Fruit fly (Drosophila melanogaster) whole organism, pupa: ENCODE data around the gene Dsor1.

Source experiments
- CG10348 ChIP-seq: fragments of 200-800 bp; sonication (Bioruptor generic); IDR thresholded peaks from 2 replicates; pipeline ENCODE4 v1.3.6; 2022; ENCODE audit warnings: missing biosample characterization, missing genetic modification characterization
- CG12605 ChIP-seq: fragments of 200-800 bp; sonication (Bioruptor generic); IDR thresholded peaks from 2 replicates; pipeline ENCODE4 v1.3.6; 2022; ENCODE audit warnings: missing biosample characterization, missing genetic modification characterization
- CG13204 ChIP-seq: fragments of 200-800 bp; sonication (Bioruptor generic); optimal IDR thresholded peaks from 2 replicates; lab custom pipeline; 2018; ENCODE audit warnings: missing biosample characterization, mild to moderate bottlenecking, missing genetic modification characterization, moderate library complexity
- CG14655 ChIP-seq: fragments of 200-800 bp; sonication (Bioruptor generic); optimal IDR thresholded peaks from 3 replicates; lab custom pipeline; 2017; ENCODE audit warnings: mild to moderate bottlenecking, missing biosample characterization, missing genetic modification reagents, missing genetic modification characterization
- CG15710 ChIP-seq: fragments of 200-800 bp; sonication (Bioruptor generic); optimal IDR thresholded peaks from 2 replicates; lab custom pipeline; 2018; ENCODE audit warnings: missing biosample characterization, mild to moderate bottlenecking, missing genetic modification characterization, moderate library complexity
- CG17806 ChIP-seq: fragments of 200-800 bp; sonication (Bioruptor generic); optimal IDR thresholded peaks from 2 replicates; lab custom pipeline; 2018; ENCODE audit warnings: missing biosample characterization, mild to moderate bottlenecking, missing genetic modification characterization, moderate library complexity
- CG32121 ChIP-seq: fragments of 200-800 bp; sonication (Bioruptor generic); IDR thresholded peaks from 2 replicates; pipeline ENCODE4 v1.3.6; 2022; ENCODE audit warnings: missing biosample characterization, missing genetic modification characterization
- CG34367 ChIP-seq: fragments of 200-800 bp; sonication (Bioruptor generic); optimal IDR thresholded peaks from 2 replicates; lab custom pipeline; 2018; ENCODE audit warnings: missing biosample characterization, mild to moderate bottlenecking, missing genetic modification characterization
- CG4496 ChIP-seq: fragments of 200-800 bp; sonication (Bioruptor generic); IDR thresholded peaks from 3 replicates; pipeline ENCODE4 v1.3.6; 2022; ENCODE audit warnings: missing biosample characterization, missing genetic modification characterization
- CG8159 ChIP-seq: fragments of 200-800 bp; sonication (Bioruptor generic); optimal IDR thresholded peaks from 3 replicates; lab custom pipeline; 2018; ENCODE audit warnings: missing biosample characterization, mild to moderate bottlenecking, missing genetic modification characterization, moderate library complexity
- CG8301 ChIP-seq: fragments of 200-800 bp; sonication (Bioruptor generic); optimal IDR thresholded peaks from 2 replicates; lab custom pipeline; 2018; ENCODE audit warnings: missing biosample characterization, mild to moderate bottlenecking, missing genetic modification characterization
- CG9948 ChIP-seq: fragments of 200-800 bp; sonication (Bioruptor generic); optimal IDR thresholded peaks from 2 replicates; lab custom pipeline; 2018; ENCODE audit warnings: missing biosample characterization, mild to moderate bottlenecking, missing genetic modification characterization, moderate library complexity
- D1 ChIP-seq: fragments of 200-800 bp; sonication (Bioruptor generic); optimal IDR thresholded peaks from 2 replicates; lab custom pipeline; 2018; ENCODE audit warnings: missing biosample characterization, mild to moderate bottlenecking, missing genetic modification characterization, moderate library complexity
- EcR ChIP-seq: fragments of 200-800 bp; sonication (Bioruptor generic); optimal IDR thresholded peaks from 3 replicates; lab custom pipeline; 2019; ENCODE audit warnings: missing biosample characterization, missing genetic modification characterization, mild to moderate bottlenecking, moderate library complexity, missing genetic modification reagents
- Ets98B ChIP-seq: fragments of 200-800 bp; sonication (Bioruptor generic); IDR thresholded peaks from 2 replicates; pipeline ENCODE4 v1.3.6; 2022; ENCODE audit warnings: missing biosample characterization, missing genetic modification characterization
- Pif1A ChIP-seq: fragments of 200-800 bp; sonication (Bioruptor generic); optimal IDR thresholded peaks from 3 replicates; lab custom pipeline; 2016; ENCODE audit warnings: missing biosample characterization, missing genetic modification characterization
- Pif1B ChIP-seq: fragments of 200-800 bp; sonication (Bioruptor generic); optimal IDR thresholded peaks from 3 replicates; lab custom pipeline; 2016; ENCODE audit warnings: missing biosample characterization, missing genetic modification characterization
- Snoo ChIP-seq: fragments of 200-800 bp; sonication (Bioruptor generic); optimal IDR thresholded peaks from 3 replicates; lab custom pipeline; 2017; ENCODE audit warnings: missing biosample characterization, mild to moderate bottlenecking, missing genetic modification characterization, inconsistent platforms
- fd96Ca ChIP-seq: fragments of 200-800 bp; sonication (Bioruptor generic); IDR thresholded peaks from 3 replicates; pipeline ENCODE4 v1.3.6; 2022; ENCODE audit warnings: missing biosample characterization, missing genetic modification characterization
- gl ChIP-seq: fragments of 200-800 bp; sonication (Bioruptor generic); optimal IDR thresholded peaks from 2 replicates; lab custom pipeline; 2018; ENCODE audit warnings: missing biosample characterization, mild to moderate bottlenecking, missing genetic modification characterization
- rn ChIP-seq: fragments of 200-800 bp; sonication (Bioruptor generic); IDR thresholded peaks from 2 replicates; pipeline ENCODE4 v1.3.6; 2022; ENCODE audit warnings: missing biosample characterization, missing genetic modification characterization

Dsor1 gene

dm6 chrX:9281998-9282644 is 35.0 kb downstream of the Dsor1 start:
- TF ChIP-seq Pif1A (GFP tag; lab: Kevin White, UChicago): no peak
- no peak for TF ChIP-seq CG10348
- no peak for TF ChIP-seq rn (GFP tag; lab: Robert Waterston, UW)
- no peak for TF ChIP-seq CG15710
- no peak for TF ChIP-seq EcR
- TF ChIP-seq CG4496 (GFP tag; lab: Robert Waterston, UW): no peak
- no peak for TF ChIP-seq CG8301
- no peak for TF ChIP-seq Ets98B (GFP tag; lab: Robert Waterston, UW)
- no peak for TF ChIP-seq gl (tag; lab: Kevin White, UChicago)
- TF ChIP-seq CG12605 (GFP tag; lab: Robert Waterston, UW): no peak
- no peak for TF ChIP-seq D1 (tag; lab: Kevin White, UChicago)
- no peak for TF ChIP-seq CG9948
- TF ChIP-seq fd96Ca (GFP tag; lab: Robert Waterston, UW): no peak
- TF ChIP-seq CG34367: no peak
- no peak for TF ChIP-seq Snoo (tag; lab: Kevin White, UChicago)

dm6 chrX:9282783-9283289 is 35.7 kb downstream of the Dsor1 start, which contains the start of gene c11.1:
Gene c11.1, minus strand, starts transcription at chrX:9283117.
- TF ChIP-seq CG32121 (peak; percentile 50; the same call in 1 of the 2 replicates), rn (GFP tag; lab: Robert Waterston, UW) (no peak), CG4496 (GFP tag; lab: Robert Waterston, UW) (peak; percentile 49; the same call in 1 of the 3 replicates)

dm6 chrX:9284024-9284738 is 37.0 kb downstream of the Dsor1 start, which contains the start of gene lz:
Gene lz, plus strand, starts transcription at chrX:9284649.
- TF ChIP-seq Pif1B (no peak), CG12605 (GFP tag; lab: Robert Waterston, UW) (peak; percentile 28; the same call in 1 of the 2 replicates)

dm6 chrX:9286386-9286785 is 39.2 kb downstream of the Dsor1 start:
- TF ChIP-seq Snoo (tag; lab: Kevin White, UChicago) (no peak), CG12605 (GFP tag; lab: Robert Waterston, UW) (no peak), CG14655 (GFP tag; lab: Kevin White, UChicago) (no peak), CG17806 (tag; lab: Kevin White, UChicago) (no peak), CG9948 (no peak), CG10348 (no peak), CG8159 (tag; lab: Kevin White, UChicago) (no peak), CG32121 (no peak), fd96Ca (GFP tag; lab: Robert Waterston, UW) (no peak)

- TF ChIP-seq CG12605 (GFP tag; lab: Robert Waterston, UW) (no peak), D1 (tag; lab: Kevin White, UChicago) (no peak), gl (tag; lab: Kevin White, UChicago) (no peak), CG4496 (GFP tag; lab: Robert Waterston, UW) (no peak), Snoo (tag; lab: Kevin White, UChicago) (no peak), CG14655 (GFP tag; lab: Kevin White, UChicago) (no peak), CG8301 (no peak), EcR (no peak), rn (GFP tag; lab: Robert Waterston, UW) (no peak), CG13204 (GFP tag; lab: Kevin White, UChicago) (no peak), Pif1B (no peak), CG34367 (no peak), fd96Ca (GFP tag; lab: Robert Waterston, UW) (no peak), Pif1A (GFP tag; lab: Kevin White, UChicago) (no peak), CG15710 (no peak), Ets98B (GFP tag; lab: Robert Waterston, UW) (no peak), CG17806 (tag; lab: Kevin White, UChicago) (no peak), CG9948 (no peak), CG10348 (no peak)
- TF ChIP-seq, all 21 proteins: peak for 0
Measured at dm6 chrX:9291270-9291669, 44.1 kb downstream of the Dsor1 start.

dm6 chrX:9295518-9295917 is 48.4 kb downstream of the Dsor1 start:
- TF ChIP-seq CG15710: peak; percentile 15
- no peak for TF ChIP-seq gl (tag; lab: Kevin White, UChicago)
- peak; percentile 4 for TF ChIP-seq CG14655 (GFP tag; lab: Kevin White, UChicago)
- peak; percentile 35 for TF ChIP-seq CG8159 (tag; lab: Kevin White, UChicago)
- peak; percentile 6 for TF ChIP-seq CG17806 (tag; lab: Kevin White, UChicago)
- TF ChIP-seq, all 21 proteins: peak for 4

- no peak for TF ChIP-seq Ets98B (GFP tag; lab: Robert Waterston, UW)
- no peak for TF ChIP-seq CG8301
- no peak for TF ChIP-seq CG8159 (tag; lab: Kevin White, UChicago)
- TF ChIP-seq CG15710: no peak
- no peak for TF ChIP-seq D1 (tag; lab: Kevin White, UChicago)
- no peak for TF ChIP-seq fd96Ca (GFP tag; lab: Robert Waterston, UW)
- no peak for TF ChIP-seq CG12605 (GFP tag; lab: Robert Waterston, UW)
- TF ChIP-seq CG13204 (GFP tag; lab: Kevin White, UChicago): no peak
- no peak for TF ChIP-seq CG4496 (GFP tag; lab: Robert Waterston, UW)
- TF ChIP-seq gl (tag; lab: Kevin White, UChicago): no peak
- TF ChIP-seq CG34367: no peak
- no peak for TF ChIP-seq Pif1B
Measured at dm6 chrX:9296518-9296917, 49.4 kb downstream of the Dsor1 start.
